Worm (Caenorhabditis elegans): ENCODE measurements around the gene Y113G7B.12.

DNA sequence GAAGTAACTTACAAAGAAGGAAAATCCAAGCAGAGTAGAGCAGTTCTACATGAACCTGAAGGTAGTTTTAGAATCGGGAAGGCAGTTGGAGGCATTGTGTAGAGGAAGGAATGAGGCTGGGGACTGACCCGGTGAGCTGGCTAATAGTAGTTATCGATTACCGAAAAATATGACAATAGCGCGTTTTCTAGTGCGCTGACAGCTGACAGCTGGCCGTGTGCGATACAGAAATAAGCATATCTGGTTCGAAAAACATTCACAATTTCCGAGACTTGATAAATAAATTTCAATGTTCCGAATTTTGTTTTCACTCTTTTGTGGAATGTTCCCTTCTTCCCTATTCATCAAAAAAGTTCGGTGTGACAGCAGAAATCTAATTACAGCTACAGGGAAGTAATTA is 6.4 kb downstream of the Y113G7B.12 start, which contains the start of the genes fbxb-59 and srbc-34:
- TF ChIP-seq pha-4 (tag; optimal IDR thresholded peaks at IDR 0.05) (no peak), ceh-16 (tag; optimal IDR thresholded peaks at IDR 0.05) (no peak)

Measured in whole organism, L3 larva.